Fruit fly (Drosophila melanogaster): ENCODE measurements around the gene Zcchc7.

Gene Zcchc7

dm6 chr3L:16808139-16808538, 37.0 kb upstream of the Zcchc7 start (continued):
- TF ChIP-seq kni (GFP tag; optimal IDR thresholded peaks at IDR 0.05): no peak
- TF ChIP-seq ato (GFP tag; IDR thresholded peaks at IDR 0.05; ENCODE audit: partially characterized antibody): no peak
- no peak for TF ChIP-seq CG8388 (GFP tag; optimal IDR thresholded peaks at IDR 0.05)
- TF ChIP-seq CG16813 (GFP tag; IDR thresholded peaks at IDR 0.05; ENCODE audit: partially characterized antibody): 0 out of 3 replicates have a peak, but pooled peaks have one; percentile 35
- no peak for TF ChIP-seq ttk (GFP tag; IDR thresholded peaks at IDR 0.05)
- TF ChIP-seq CG15601 (tag; optimal IDR thresholded peaks at IDR 0.05): peak; percentile 6
- peak; percentile 55 for TF ChIP-seq MESR4 (GFP tag; optimal IDR thresholded peaks at IDR 0.05)
- TF ChIP-seq CG3847 (GFP tag; IDR thresholded peaks at IDR 0.05): peak; percentile 45; the same call in 1 of the 2 replicates
- no peak for TF ChIP-seq D19A (tag; optimal IDR thresholded peaks at IDR 0.05)
- peak; percentile 74 for TF ChIP-seq Max (GFP tag; optimal IDR thresholded peaks at IDR 0.05)
- no peak for TF ChIP-seq lab (GFP tag; optimal IDR thresholded peaks at IDR 0.05)
- TF ChIP-seq CG11504 (tag; optimal IDR thresholded peaks at IDR 0.05): peak; percentile 48
- no peak for TF ChIP-seq croc (GFP tag; conservative IDR thresholded peaks at IDR 0.05)
- no peak for TF ChIP-seq zf30C (GFP tag; optimal IDR thresholded peaks at IDR 0.05)
- no peak for TF ChIP-seq CG10959 (GFP tag; IDR thresholded peaks at IDR 0.05)
- TF ChIP-seq slbo (GFP tag; IDR thresholded peaks at IDR 0.05): peak; percentile 33; the same call in 1 of the 2 replicates
- TF ChIP-seq CG3726 (GFP tag; IDR thresholded peaks at IDR 0.05): no peak
- TF ChIP-seq CG7839 (tag; optimal IDR thresholded peaks at IDR 0.05): no peak
- TF ChIP-seq hkb (optimal IDR thresholded peaks at IDR 0.05): peak; percentile 19
- no peak for TF ChIP-seq hkb (GFP tag; IDR thresholded peaks at IDR 0.05)
- no peak for TF ChIP-seq fru (optimal IDR thresholded peaks at IDR 0.05)
- TF ChIP-seq gsb-n (tag; optimal IDR thresholded peaks at IDR 0.05): peak; percentile 59
- TF ChIP-seq Sox102F (GFP tag; optimal IDR thresholded peaks at IDR 0.05): no peak
- no peak for TF ChIP-seq CkIIα-i1 (GFP tag; IDR thresholded peaks at IDR 0.05)
- no peak for TF ChIP-seq Antp (GFP tag; optimal IDR thresholded peaks at IDR 0.05)
- TF ChIP-seq ewg (GFP tag; optimal IDR thresholded peaks at IDR 0.05): peak; percentile 56
- no peak for TF ChIP-seq hth (optimal IDR thresholded peaks at IDR 0.05)
- no peak for TF ChIP-seq nerfin-1 (tag; optimal IDR thresholded peaks at IDR 0.05)
- no peak for TF ChIP-seq Side (GFP tag; optimal IDR thresholded peaks at IDR 0.05)
- TF ChIP-seq fu2 (GFP tag; optimal IDR thresholded peaks at IDR 0.05): no peak
- TF ChIP-seq CG11723 (GFP tag; optimal IDR thresholded peaks at IDR 0.05): no peak
- TF ChIP-seq Atf-2 (GFP tag; optimal IDR thresholded peaks at IDR 0.05): peak; percentile 18
- no peak for TF ChIP-seq CG15269 (tag; optimal IDR thresholded peaks at IDR 0.05)
- TF ChIP-seq Ravus (GFP tag; IDR thresholded peaks at IDR 0.05): no peak
- no peak for TF ChIP-seq sc (optimal IDR thresholded peaks at IDR 0.05)
- TF ChIP-seq sc (GFP tag; optimal IDR thresholded peaks at IDR 0.05): no peak
- TF ChIP-seq pb (GFP tag; optimal IDR thresholded peaks at IDR 0.05): no peak
- no peak for TF ChIP-seq crc (GFP tag; optimal IDR thresholded peaks at IDR 0.05)
- no peak for TF ChIP-seq pfk (GFP tag; optimal IDR thresholded peaks at IDR 0.05)
- TF ChIP-seq HmgD (GFP tag; optimal IDR thresholded peaks at IDR 0.05): peak; percentile 54
- no peak for TF ChIP-seq CG1647 (GFP tag; optimal IDR thresholded peaks at IDR 0.05)
- no peak for TF ChIP-seq Lpt (GFP tag; optimal IDR thresholded peaks at IDR 0.05)
- no peak for TF ChIP-seq bab2 (GFP tag; optimal IDR thresholded peaks at IDR 0.05)
- TF ChIP-seq CG1529 (GFP tag; optimal IDR thresholded peaks at IDR 0.05): no peak
- TF ChIP-seq CG10462 (GFP tag; optimal IDR thresholded peaks at IDR 0.05): peak; percentile 99
- TF ChIP-seq Mrtf (GFP tag; IDR thresholded peaks at IDR 0.05): no peak
- no peak for TF ChIP-seq exex (tag; optimal IDR thresholded peaks at IDR 0.05)
- no peak for TF ChIP-seq CG16815 (GFP tag; optimal IDR thresholded peaks at IDR 0.05)
- TF ChIP-seq run (tag; optimal IDR thresholded peaks at IDR 0.05): no peak
- TF ChIP-seq ap (GFP tag; IDR thresholded peaks at IDR 0.05): no peak
- no peak for TF ChIP-seq NC2α (GFP tag; optimal IDR thresholded peaks at IDR 0.05)
- no peak for TF ChIP-seq NfI (GFP tag; optimal IDR thresholded peaks at IDR 0.05)
- TF ChIP-seq CG12155 (GFP tag; optimal IDR thresholded peaks at IDR 0.05): no peak

Measured in whole organism, embryonic.